Worm (Caenorhabditis elegans): Measurements from ENCODE around the gene str-7.

The str-7 gene

DNA sequence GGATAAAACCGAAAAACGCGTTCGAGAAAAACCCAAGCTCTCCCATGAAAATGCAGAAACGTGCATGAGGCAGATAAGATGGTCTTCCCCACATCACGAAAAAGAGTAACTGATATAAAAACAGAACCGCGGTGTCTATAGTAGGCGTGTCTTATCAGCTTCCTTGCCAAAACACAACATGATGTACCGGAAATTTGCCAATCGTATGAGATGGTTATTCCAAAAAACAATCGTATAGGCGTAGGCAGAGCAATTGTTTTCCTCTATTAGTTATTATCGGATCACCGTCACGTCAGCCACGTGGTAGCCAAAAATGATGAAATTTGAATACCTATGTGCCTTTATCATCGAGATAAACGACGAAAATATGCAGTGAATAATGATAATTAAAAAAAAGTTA lies at the start of gene str-7:
Gene str-7 (minus strand): TSS at position 101 of the 400 bp plus-strand sequence.
- TF ChIP-seq snu-23 (GFP tag; optimal IDR thresholded peaks at IDR 0.05) (no peak), tlp-1 (tag; optimal IDR thresholded peaks at IDR 0.05) (no peak), nhr-20 (tag; optimal IDR thresholded peaks at IDR 0.05) (no peak), ama-1 (optimal IDR thresholded peaks at IDR 0.05) (no peak), C04F5.9 (tag; optimal IDR thresholded peaks at IDR 0.05) (no peak), ceh-8 (GFP tag; optimal IDR thresholded peaks at IDR 0.05) (no peak), skn-1 (tag; optimal IDR thresholded peaks at IDR 0.05) (no peak), nhr-19 (GFP tag; conservative IDR thresholded peaks at IDR 0.05) (no peak), mab-9 (GFP tag; IDR thresholded peaks at IDR 0.05) (no peak), fkh-10 (GFP tag; optimal IDR thresholded peaks at IDR 0.05) (no peak), jun-1 (tag; optimal IDR thresholded peaks at IDR 0.05) (no peak), mdl-1 (tag; optimal IDR thresholded peaks at IDR 0.05) (no peak)

- no peak for TF ChIP-seq fkh-10 (GFP tag; optimal IDR thresholded peaks at IDR 0.05)
- no peak for TF ChIP-seq nhr-76 (tag; optimal IDR thresholded peaks at IDR 0.05)
- TF ChIP-seq pqm-1 (tag; optimal IDR thresholded peaks at IDR 0.05): no peak
- no peak for TF ChIP-seq sptf-1 (tag; optimal IDR thresholded peaks at IDR 0.05)
- TF ChIP-seq fkh-8 (tag; optimal IDR thresholded peaks at IDR 0.05): no peak
- no peak for TF ChIP-seq nhr-77 (tag; optimal IDR thresholded peaks at IDR 0.05)
- no peak for TF ChIP-seq ztf-11 (tag; optimal IDR thresholded peaks at IDR 0.05)
- TF ChIP-seq C34B4.2 (tag; optimal IDR thresholded peaks at IDR 0.05): no peak
Measured at ce11 chrV:16148805-16149204, 49.5 kb upstream of the str-7 start, which contains the start of gene F10A3.4. Gene F10A3.4, plus strand, starts transcription at chrV:16149105.

- TF ChIP-seq zag-1 (tag; optimal IDR thresholded peaks at IDR 0.05): no peak
- TF ChIP-seq nhr-28 (tag; optimal IDR thresholded peaks at IDR 0.05): no peak
- no peak for TF ChIP-seq ceh-88 (GFP tag; IDR thresholded peaks at IDR 0.05)
- no peak for TF ChIP-seq lsy-2 (tag; optimal IDR thresholded peaks at IDR 0.05)
- TF ChIP-seq nhr-20 (tag; optimal IDR thresholded peaks at IDR 0.05): no peak
- no peak for TF ChIP-seq sox-4 (tag; optimal IDR thresholded peaks at IDR 0.05)
- no peak for TF ChIP-seq pqm-1 (tag; optimal IDR thresholded peaks at IDR 0.05)
- TF ChIP-seq tlp-1 (tag; optimal IDR thresholded peaks at IDR 0.05): no peak
- TF ChIP-seq unc-30 (tag; optimal IDR thresholded peaks at IDR 0.05): no peak
- no peak for TF ChIP-seq egl-13 (tag; optimal IDR thresholded peaks at IDR 0.05)
- no peak for TF ChIP-seq dsc-1 (tag; optimal IDR thresholded peaks at IDR 0.05)
- TF ChIP-seq lir-3 (tag; optimal IDR thresholded peaks at IDR 0.05; ENCODE audit: poor library complexity): no peak
- no peak for TF ChIP-seq jun-1 (tag; optimal IDR thresholded peaks at IDR 0.05)
- TF ChIP-seq efl-3 (GFP tag; optimal IDR thresholded peaks at IDR 0.05): no peak
- no peak for TF ChIP-seq lin-35 (GFP tag; optimal IDR thresholded peaks at IDR 0.05)
- TF ChIP-seq nhr-11 (tag; optimal IDR thresholded peaks at IDR 0.05): no peak
- TF ChIP-seq Y116A8C.19 (tag; optimal IDR thresholded peaks at IDR 0.05; ENCODE audit: borderline replicate concordance): no peak
- no peak for TF ChIP-seq unc-98 (GFP tag; IDR thresholded peaks at IDR 0.05)
- TF ChIP-seq dpl-1 (GFP tag; optimal IDR thresholded peaks at IDR 0.05): no peak
- TF ChIP-seq snu-23 (GFP tag; optimal IDR thresholded peaks at IDR 0.05): no peak
Measured at ce11 chrV:16145009-16145408, 45.7 kb upstream of the str-7 start.

DNA sequence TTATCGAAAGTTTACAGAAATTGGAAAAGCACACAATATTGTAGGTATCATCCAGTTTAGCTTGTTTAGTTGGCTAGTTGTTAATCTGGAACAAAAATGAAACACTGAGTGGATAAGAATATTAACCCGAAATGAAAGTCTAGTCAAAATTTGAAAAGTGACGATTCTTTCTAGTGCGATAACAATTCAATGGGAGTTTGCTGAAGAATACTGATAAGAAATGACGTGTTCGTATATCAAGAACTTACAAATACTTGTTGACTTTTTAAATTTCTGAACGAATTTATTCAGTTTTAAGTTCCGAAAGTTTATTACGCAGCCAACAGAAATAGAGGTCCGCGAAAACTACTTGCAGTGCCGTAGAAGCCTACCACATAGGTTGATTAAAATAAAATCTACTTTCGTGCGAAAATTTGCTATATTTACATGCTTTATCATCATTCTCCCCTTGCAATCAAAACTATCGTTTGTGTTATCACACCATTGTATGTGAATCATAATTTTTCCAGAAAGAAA lies 43.8 kb upstream of the str-7 start, which contains the start of gene fbxa-88:
Gene fbxa-88 (minus strand): TSS at position 51 of the 516 bp plus-strand sequence.
- TF ChIP-seq elt-2 (tag; optimal IDR thresholded peaks at IDR 0.05): peak; percentile 80
- TF ChIP-seq pqm-1 (tag; optimal IDR thresholded peaks at IDR 0.05): peak; percentile 47
- TF ChIP-seq nhr-20 (tag; optimal IDR thresholded peaks at IDR 0.05): peak; percentile 12
- no peak for TF ChIP-seq hlh-4 (tag; optimal IDR thresholded peaks at IDR 0.05)
- no peak for TF ChIP-seq grh-1 (GFP tag; IDR thresholded peaks at IDR 0.05)
- TF ChIP-seq nhr-12 (tag; optimal IDR thresholded peaks at IDR 0.05): no peak
